Worm (Caenorhabditis elegans) whole organism, midembryonic: Measurements from ENCODE around the gene swan-2.

ENCODE experiments used
- T22C8.4 ChIP-seq: fragments of 200-800 bp; sonication (Bioruptor generic); IDR thresholded peaks from 2 replicates; pipeline ENCODE4 v1.3.6; 2022; ENCODE audit warnings: missing genetic modification characterization, missing compliant biosample characterization
- cog-1 ChIP-seq: sonication (generic microtip); optimal IDR thresholded peaks from 2 replicates; lab custom pipeline; 2016; ENCODE audit warnings: missing genetic modification characterization, missing compliant biosample characterization
- flt-1 ChIP-seq: fragments of 200-800 bp; sonication (Bioruptor generic); IDR thresholded peaks from 2 replicates; pipeline ENCODE4 v1.3.6; 2022; ENCODE audit warnings: missing genetic modification characterization, missing compliant biosample characterization
- klf-2 ChIP-seq: fragments of 200-800 bp; sonication (Bioruptor generic); conservative IDR thresholded peaks from 2 replicates; pipeline ENCODE4 v1.3.6; 2022; ENCODE audit warnings: missing genetic modification reagents, missing genetic modification characterization, missing compliant biosample characterization
- med-1 ChIP-seq: sonication (generic microtip); optimal IDR thresholded peaks from 2 replicates; lab custom pipeline; 2017; ENCODE audit warnings: missing genetic modification characterization, mild to moderate bottlenecking, missing compliant biosample characterization, antibody characterized with exemption, missing genetic modification reagents; ENCODE audit not compliant: insufficient read depth
- ref-1 ChIP-seq: fragments of 200-800 bp; sonication (Bioruptor generic); conservative IDR thresholded peaks from 2 replicates; pipeline ENCODE4 v1.3.6; 2022; ENCODE audit warnings: missing genetic modification reagents, missing genetic modification characterization, missing compliant biosample characterization
- tab-1 ChIP-seq: fragments of 200-800 bp; sonication (Bioruptor generic); IDR thresholded peaks from 2 replicates; pipeline ENCODE4 v1.3.6; 2022; ENCODE audit warnings: missing genetic modification characterization, missing compliant biosample characterization
- ztf-23 ChIP-seq: fragments of 200-800 bp; sonication (Bioruptor generic); IDR thresholded peaks from 2 replicates; pipeline ENCODE4 v1.3.6; 2022; ENCODE audit warnings: missing genetic modification reagents, missing genetic modification characterization, missing compliant biosample characterization
- ztf-29 ChIP-seq: fragments of 200-800 bp; sonication (Bioruptor generic); IDR thresholded peaks from 2 replicates; pipeline ENCODE4 v1.3.6; 2022; ENCODE audit warnings: missing genetic modification reagents, missing genetic modification characterization, missing compliant biosample characterization

Gene swan-2

DNA sequence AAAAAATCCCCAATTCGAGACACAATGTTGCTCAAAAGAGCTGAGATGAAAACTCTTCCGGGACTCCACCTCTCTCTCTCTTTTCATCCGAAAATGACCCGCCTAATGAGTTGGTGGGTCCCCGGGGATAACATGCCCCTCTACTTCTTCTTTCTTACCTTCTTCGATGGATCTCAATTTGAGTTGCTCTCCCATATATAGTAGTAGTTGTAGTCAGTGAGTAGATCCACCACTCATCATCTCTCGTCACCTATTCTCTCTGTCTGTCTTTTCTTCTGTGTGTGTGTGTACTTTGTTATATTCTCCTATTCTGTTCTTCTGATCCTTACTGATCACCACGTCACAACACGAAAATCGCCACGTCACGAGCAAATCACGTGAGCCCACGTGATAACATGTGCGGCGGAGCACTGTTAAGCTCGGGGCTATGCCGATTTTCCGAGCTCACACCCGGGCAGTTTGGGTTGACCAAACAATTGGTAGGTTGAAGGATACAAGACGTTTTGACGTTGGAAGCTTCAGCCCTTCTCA lies 7.8 kb downstream of the swan-2 start, which contains the start of gene twk-32:
Gene twk-32 (plus strand): TSS at position 396 of the 531 bp plus-strand sequence.
- TF ChIP-seq tab-1 (GFP tag; lab: Robert Waterston, UW), result no peak
- TF ChIP-seq flt-1, result no peak
- no peak for TF ChIP-seq ztf-29 (GFP tag; lab: Robert Waterston, UW)
- no peak for TF ChIP-seq med-1
- no peak for TF ChIP-seq ref-1 (GFP tag; lab: Robert Waterston, UW)
- TF ChIP-seq ztf-23 (GFP tag; lab: Robert Waterston, UW), result no peak
- no peak for TF ChIP-seq klf-2 (GFP tag; lab: Robert Waterston, UW)
- no peak for TF ChIP-seq T22C8.4 (GFP tag; lab: Robert Waterston, UW)
- no peak for TF ChIP-seq cog-1 (tag; lab: Kevin White, UChicago)

DNA sequence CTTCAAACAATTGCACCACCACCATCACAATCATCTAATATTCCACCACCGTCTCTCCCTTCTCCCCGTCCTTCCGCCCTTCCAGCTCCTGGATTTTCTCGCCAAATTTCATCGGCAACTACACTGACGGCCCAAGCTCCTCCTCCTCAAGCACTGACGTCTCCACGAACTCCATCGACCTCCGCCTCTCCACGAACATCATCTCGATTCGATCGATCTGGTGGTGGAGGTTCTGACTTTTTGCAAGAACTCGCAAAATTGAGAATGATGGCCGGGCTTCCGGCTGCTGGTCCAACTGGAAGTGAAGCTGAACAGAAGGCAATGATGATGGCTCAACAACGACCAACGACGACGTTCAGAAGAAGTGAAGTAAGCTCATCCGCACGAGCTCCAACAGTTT lies 10.0 kb downstream of the swan-2 start:
- TF ChIP-seq ztf-23 (GFP tag; lab: Robert Waterston, UW) (no peak), ref-1 (GFP tag; lab: Robert Waterston, UW) (no peak), cog-1 (tag; lab: Kevin White, UChicago) (no peak), klf-2 (GFP tag; lab: Robert Waterston, UW) (no peak), ztf-29 (GFP tag; lab: Robert Waterston, UW) (no peak), med-1 (no peak), T22C8.4 (GFP tag; lab: Robert Waterston, UW) (no peak), flt-1 (no peak), tab-1 (GFP tag; lab: Robert Waterston, UW) (no peak)

DNA sequence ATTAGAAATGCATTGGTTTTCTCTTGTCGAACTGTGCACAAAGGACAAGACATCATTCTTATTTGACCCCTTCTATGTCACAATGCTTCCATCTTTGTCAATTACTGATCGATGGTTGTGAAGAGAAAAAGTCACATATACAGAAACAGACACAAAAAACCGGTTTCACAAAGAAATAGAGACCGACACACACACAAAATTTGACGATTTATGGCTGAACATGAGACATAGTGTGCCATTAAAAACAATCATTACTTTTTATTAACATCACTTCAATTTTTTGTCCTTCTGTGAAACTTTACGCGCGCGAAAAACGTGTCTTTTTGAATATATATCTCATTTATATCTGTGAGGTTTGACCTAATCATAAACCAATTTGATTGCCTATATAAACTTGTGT lies 13.5 kb downstream of the swan-2 start:
- TF ChIP-seq med-1, result no peak
- TF ChIP-seq ref-1 (GFP tag; lab: Robert Waterston, UW), result no peak

DNA sequence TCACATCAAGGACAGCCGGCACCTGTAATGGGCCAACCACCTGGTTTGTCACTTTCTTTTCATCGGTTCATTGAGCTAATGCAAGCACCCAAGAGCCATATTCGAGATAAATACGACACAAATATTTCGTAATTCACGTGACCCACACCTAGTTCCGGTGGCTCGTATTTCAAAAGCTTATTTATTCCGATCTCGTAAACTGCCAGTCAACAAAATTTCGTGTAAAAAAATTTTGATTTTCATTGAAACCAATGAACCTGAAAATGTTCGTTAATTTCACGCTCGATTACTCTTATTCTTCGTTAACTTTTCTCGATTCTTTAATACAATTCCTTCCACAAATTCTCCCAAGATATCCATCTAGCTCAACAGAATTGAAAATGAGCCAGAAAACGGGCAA lies 14.0 kb downstream of the swan-2 start:
- TF ChIP-seq T22C8.4 (GFP tag; lab: Robert Waterston, UW), result no peak
- no peak for TF ChIP-seq tab-1 (GFP tag; lab: Robert Waterston, UW)
- no peak for TF ChIP-seq ztf-23 (GFP tag; lab: Robert Waterston, UW)
- TF ChIP-seq klf-2 (GFP tag; lab: Robert Waterston, UW), result no peak

DNA sequence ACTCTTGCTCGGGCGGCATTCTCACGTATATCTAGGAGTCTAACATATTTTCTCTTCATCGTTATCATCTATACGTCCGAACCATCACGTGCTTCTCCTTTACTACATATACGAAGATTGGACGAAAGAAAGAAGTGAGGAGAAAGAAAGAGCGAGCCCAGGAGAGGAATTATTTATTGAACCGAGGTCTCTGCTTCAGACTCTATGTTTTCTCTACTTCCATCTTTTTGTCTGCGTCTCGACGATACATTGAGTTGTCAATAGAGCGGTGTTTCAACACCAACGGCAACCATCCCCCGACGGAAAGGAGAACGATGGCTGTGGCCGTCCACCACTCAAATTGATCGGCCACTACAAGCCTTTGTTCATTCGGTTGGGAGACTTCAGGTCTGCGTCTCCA lies 14.7 kb downstream of the swan-2 start:
- TF ChIP-seq T22C8.4 (GFP tag; lab: Robert Waterston, UW) (peak; percentile 55; the same call in 1 of the 2 replicates), cog-1 (tag; lab: Kevin White, UChicago) (peak; percentile 82), tab-1 (GFP tag; lab: Robert Waterston, UW) (no peak), flt-1 (peak; percentile 73), ref-1 (GFP tag; lab: Robert Waterston, UW) (no peak), ztf-23 (GFP tag; lab: Robert Waterston, UW) (0 out of 2 replicates have a peak, but pooled peaks have one; percentile 26)

DNA sequence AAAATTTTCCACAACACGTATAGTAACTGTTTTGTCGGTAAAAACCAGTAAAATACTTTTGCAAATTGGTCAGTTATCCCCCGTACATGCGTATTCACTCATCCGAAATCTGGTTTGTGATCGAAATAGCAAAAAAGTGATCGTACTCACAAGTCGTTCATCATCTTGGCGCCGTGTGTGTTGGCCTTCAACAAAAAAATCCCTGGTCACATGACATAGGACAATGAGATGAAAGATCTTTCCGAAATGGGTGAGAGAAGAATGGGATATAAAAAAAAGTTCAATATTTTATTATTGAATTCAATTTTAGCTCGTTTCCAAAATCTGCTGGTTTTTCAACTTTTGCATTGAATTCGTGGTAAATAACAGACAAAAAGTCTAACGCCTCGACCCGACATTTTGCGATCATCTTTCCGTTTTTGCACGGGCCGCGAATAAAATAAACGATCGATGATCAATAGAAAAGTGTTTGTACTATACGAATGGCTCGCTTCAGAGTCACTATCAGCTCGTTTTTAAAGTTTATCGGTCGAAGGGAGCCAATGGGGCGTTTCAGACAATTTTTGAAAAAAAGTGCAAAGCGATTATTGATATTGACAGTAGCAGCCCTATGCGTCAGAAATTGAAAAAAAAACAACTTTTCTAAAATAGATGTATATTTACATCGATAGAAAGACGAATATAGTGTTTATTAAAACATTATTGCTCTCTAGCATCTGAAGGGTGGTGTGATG lies 16.0 kb downstream of the swan-2 start:
- TF ChIP-seq ref-1 (GFP tag; lab: Robert Waterston, UW) (no peak), cog-1 (tag; lab: Kevin White, UChicago) (no peak), tab-1 (GFP tag; lab: Robert Waterston, UW) (no peak), flt-1 (no peak), ztf-23 (GFP tag; lab: Robert Waterston, UW) (no peak), ztf-29 (GFP tag; lab: Robert Waterston, UW) (no peak), klf-2 (GFP tag; lab: Robert Waterston, UW) (no peak), T22C8.4 (GFP tag; lab: Robert Waterston, UW) (no peak), med-1 (no peak)

DNA sequence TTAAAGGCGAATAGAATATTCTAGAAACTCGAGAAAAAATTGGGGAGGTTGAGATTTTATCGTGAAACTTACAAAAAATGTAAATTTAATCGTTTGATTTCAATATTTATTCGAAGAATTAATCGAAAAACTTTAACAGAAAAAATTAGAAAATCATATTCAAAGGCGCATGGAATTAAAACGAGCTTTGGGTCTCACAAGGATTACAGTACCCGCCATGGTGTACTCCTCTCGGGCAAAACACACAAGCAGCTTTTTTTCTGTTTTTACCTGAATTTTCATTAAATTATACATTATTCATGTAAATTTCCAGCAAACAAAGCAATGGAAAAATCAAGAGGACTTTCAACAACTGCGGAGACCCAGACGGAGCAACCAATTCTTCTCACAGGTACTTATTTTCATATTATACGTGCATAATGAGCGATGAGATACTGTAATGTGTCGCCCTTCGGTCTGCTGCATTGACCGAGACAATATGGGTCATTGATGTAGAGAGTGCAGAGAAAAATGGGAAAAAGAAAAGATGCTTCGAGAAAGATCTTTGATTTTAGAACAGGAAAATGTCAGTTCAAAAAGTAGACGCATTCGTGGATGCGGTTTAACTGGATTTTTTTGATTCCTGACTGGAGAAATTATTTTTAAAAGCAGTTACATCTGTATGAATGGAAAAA lies 16.7 kb downstream of the swan-2 start, which contains the start of the genes F53C11.4 and F53C11.5:
Gene F53C11.4 (minus strand): TSS at position 128 of the 674 bp plus-strand sequence.
Gene F53C11.5 (plus strand): TSS at position 325 of the 674 bp plus-strand sequence.
- TF ChIP-seq T22C8.4 (GFP tag; lab: Robert Waterston, UW) (no peak), tab-1 (GFP tag; lab: Robert Waterston, UW) (no peak), flt-1 (no peak), ref-1 (GFP tag; lab: Robert Waterston, UW) (no peak), cog-1 (tag; lab: Kevin White, UChicago) (no peak), ztf-23 (GFP tag; lab: Robert Waterston, UW) (no peak), ztf-29 (GFP tag; lab: Robert Waterston, UW) (no peak), klf-2 (GFP tag; lab: Robert Waterston, UW) (no peak), med-1 (no peak)

DNA sequence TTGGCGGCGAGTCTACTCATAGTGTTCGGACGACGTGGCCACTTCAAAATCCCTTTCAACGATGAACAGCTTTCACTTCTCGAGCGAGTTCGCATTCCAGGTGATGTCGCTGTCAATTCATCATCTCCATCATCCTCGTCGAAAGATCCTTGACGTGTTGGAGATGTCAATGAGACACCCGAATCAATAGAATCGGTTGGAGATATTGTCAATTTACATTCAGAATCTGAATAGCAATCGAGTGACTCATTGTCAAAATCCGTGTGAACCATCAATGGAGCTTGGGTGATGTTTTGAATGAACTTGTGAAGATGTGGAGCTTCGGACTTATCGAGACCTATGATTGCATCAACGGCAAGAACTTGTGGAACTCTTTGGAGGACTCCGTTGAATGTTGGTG lies 18.3 kb downstream of the swan-2 start:
- TF ChIP-seq flt-1, result no peak
- no peak for TF ChIP-seq T22C8.4 (GFP tag; lab: Robert Waterston, UW)
- no peak for TF ChIP-seq cog-1 (tag; lab: Kevin White, UChicago)
- TF ChIP-seq tab-1 (GFP tag; lab: Robert Waterston, UW), result no peak
- TF ChIP-seq ztf-29 (GFP tag; lab: Robert Waterston, UW), result no peak
- no peak for TF ChIP-seq klf-2 (GFP tag; lab: Robert Waterston, UW)
- no peak for TF ChIP-seq ztf-23 (GFP tag; lab: Robert Waterston, UW)
- TF ChIP-seq ref-1 (GFP tag; lab: Robert Waterston, UW), result no peak
- no peak for TF ChIP-seq med-1

DNA sequence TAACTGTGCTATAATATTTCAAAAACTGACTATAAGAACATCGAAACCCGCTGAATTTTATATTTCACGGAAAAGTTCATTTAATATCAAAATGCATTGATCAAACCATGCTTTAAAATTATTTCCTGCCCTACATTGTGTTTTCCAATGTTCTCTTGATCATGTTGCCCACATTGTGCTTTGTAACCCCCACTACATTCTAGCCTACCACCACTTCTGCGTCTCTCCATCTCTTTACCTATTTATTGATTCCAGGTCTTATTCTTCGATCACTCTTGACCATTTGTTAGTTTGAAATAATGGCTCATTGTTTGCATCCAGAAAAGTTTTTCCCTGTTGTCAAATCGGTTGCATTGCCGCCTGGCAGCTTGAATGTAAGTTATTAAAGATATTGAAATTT lies 21.9 kb downstream of the swan-2 start, which contains the start of gene decr-1.1:
Gene decr-1.1 (plus strand): TSS at position 210 of the 400 bp plus-strand sequence.
- TF ChIP-seq klf-2 (GFP tag; lab: Robert Waterston, UW), result no peak
- no peak for TF ChIP-seq T22C8.4 (GFP tag; lab: Robert Waterston, UW)
- no peak for TF ChIP-seq flt-1
- no peak for TF ChIP-seq ztf-23 (GFP tag; lab: Robert Waterston, UW)
